Worm (Caenorhabditis elegans) whole organism, L2 larva: ENCODE measurements around the gene C03B1.4.

ENCODE experiments used
- ama-1 ChIP-seq: fragments of 150-350 bp; optimal IDR thresholded peaks from 2 replicates; lab custom pipeline; 2018; ENCODE audit warnings: inconsistent platforms
- elt-3 ChIP-seq: sonication (generic microtip); optimal IDR thresholded peaks from 2 replicates; lab custom pipeline; 2017; ENCODE audit warnings: missing biosample characterization, missing genetic modification characterization
- lsy-2 ChIP-seq, 2 experiments: fragments of 150-350 bp in 1 of 2; sonication (generic microtip) in 1 of 2; optimal IDR thresholded peaks; 2 replicates each; lab custom pipeline; 2014 to 2017; ENCODE audit warnings: missing biosample characterization in 2 of 2, missing genetic modification characterization in 2 of 2
- nhr-237 ChIP-seq: fragments of 150-350 bp; optimal IDR thresholded peaks from 2 replicates; lab custom pipeline; 2014; ENCODE audit warnings: missing biosample characterization, missing genetic modification characterization
- skn-1 ChIP-seq: sonication (generic microtip); optimal IDR thresholded peaks from 2 replicates; lab custom pipeline; 2017; ENCODE audit warnings: missing biosample characterization, missing genetic modification characterization
- zag-1 ChIP-seq: fragments of 150-350 bp; optimal IDR thresholded peaks from 2 replicates; lab custom pipeline; 2014; ENCODE audit warnings: missing biosample characterization, missing genetic modification characterization

DNA sequence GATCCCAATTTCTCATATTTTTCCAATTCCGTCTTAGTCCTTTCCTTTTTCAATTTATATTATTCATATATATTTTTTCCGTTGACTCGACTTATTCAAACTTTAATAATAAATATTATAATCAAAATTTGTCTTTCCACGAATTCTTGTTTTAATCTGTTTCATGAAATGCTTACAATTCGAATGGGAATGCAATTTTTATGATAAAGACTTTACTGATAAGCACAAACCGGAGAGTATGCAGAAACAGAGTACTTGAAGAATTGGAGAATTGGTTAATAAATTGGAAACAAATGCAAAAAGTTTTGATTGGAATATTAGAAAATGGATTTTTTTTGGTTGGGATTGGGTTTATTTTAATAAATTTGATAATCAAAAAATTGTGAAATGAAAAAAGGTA, 44.0 kb downstream of the C03B1.4 start:
- TF ChIP-seq lsy-2 (tag; optimal IDR thresholded peaks at IDR 0.05; lab: Kevin White, UChicago) = peak in 1 of 2 experiments; percentile 13
- TF ChIP-seq ama-1 (lab: Kevin White, UChicago) = no peak
- no peak for TF ChIP-seq zag-1 (tag; lab: Kevin White, UChicago)
- peak; percentile 90 for TF ChIP-seq skn-1 (tag; lab: Kevin White, UChicago)
- no peak for TF ChIP-seq nhr-237
- no peak for TF ChIP-seq elt-3 (tag; lab: Kevin White, UChicago)
